Worm (Caenorhabditis elegans): ENCODE data around the gene ZK418.11.

ZK418.11 gene

DNA sequence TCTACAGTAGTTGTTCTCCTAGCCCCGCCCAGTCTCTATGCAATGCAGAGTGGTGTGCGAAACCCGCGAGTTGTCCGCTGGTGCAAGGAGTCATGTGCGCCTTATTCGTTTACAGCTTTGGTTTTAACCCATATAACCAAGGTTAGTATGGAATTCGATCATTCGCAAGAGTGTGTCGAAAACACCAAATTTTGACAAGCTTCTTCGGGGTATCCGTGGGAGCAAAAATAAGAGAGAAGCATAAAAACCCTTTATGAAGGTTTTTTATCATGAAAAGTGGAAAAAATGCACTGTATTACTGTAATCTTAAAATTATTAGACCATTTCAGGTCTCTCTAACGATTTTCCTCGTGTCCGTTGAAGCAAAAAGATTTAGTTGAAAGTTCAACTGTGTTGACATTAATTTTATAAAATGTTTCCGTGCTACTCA is 42.1 kb downstream of the ZK418.11 start (continued):
- TF ChIP-seq efl-3 (GFP tag; optimal IDR thresholded peaks at IDR 0.05), result no peak
- TF ChIP-seq skn-1 (tag; optimal IDR thresholded peaks at IDR 0.05), result no peak
- no peak for TF ChIP-seq mdl-1 (tag; optimal IDR thresholded peaks at IDR 0.05)
- no peak for TF ChIP-seq isw-1 (GFP tag; IDR thresholded peaks at IDR 0.05)
- TF ChIP-seq tlp-1 (tag; optimal IDR thresholded peaks at IDR 0.05), result no peak
- TF ChIP-seq efl-1 (optimal IDR thresholded peaks at IDR 0.05), result peak in 1 of 2 experiments; percentile 41
- TF ChIP-seq efl-1 (GFP tag; optimal IDR thresholded peaks at IDR 0.05 in 1 of 2), result peak in 1 of 2 experiments; percentile 50
- TF ChIP-seq lin-39 (tag; optimal IDR thresholded peaks at IDR 0.05), result peak; percentile 17
- TF ChIP-seq nhr-11 (tag; optimal IDR thresholded peaks at IDR 0.05), result no peak
- peak; percentile 67 for TF ChIP-seq nhr-19 (GFP tag; conservative IDR thresholded peaks at IDR 0.05)
- no peak for TF ChIP-seq tbx-2 (tag; optimal IDR thresholded peaks at IDR 0.05)
- no peak for TF ChIP-seq lin-35 (GFP tag; optimal IDR thresholded peaks at IDR 0.05)
- no peak for TF ChIP-seq sptf-1 (tag; optimal IDR thresholded peaks at IDR 0.05)
- no peak for TF ChIP-seq ztf-11 (tag; optimal IDR thresholded peaks at IDR 0.05)
- no peak for TF ChIP-seq ceh-82 (tag; optimal IDR thresholded peaks at IDR 0.05)
- peak in 1 of 2 experiments; percentile 12 for TF ChIP-seq egl-27 (tag; optimal IDR thresholded peaks at IDR 0.05)
- TF ChIP-seq nhr-85 (tag), result peak; percentile 74
- TF ChIP-seq irx-1 (tag; optimal IDR thresholded peaks at IDR 0.05), result no peak
- TF ChIP-seq unc-98 (GFP tag; IDR thresholded peaks at IDR 0.05), result no peak
- no peak for TF ChIP-seq fkh-10 (GFP tag; optimal IDR thresholded peaks at IDR 0.05)
- no peak for TF ChIP-seq fos-1 (tag; optimal IDR thresholded peaks at IDR 0.05)
- TF ChIP-seq hlh-17 (GFP tag; optimal IDR thresholded peaks at IDR 0.05; ENCODE audit: borderline replicate concordance), result no peak
- peak in 1 of 2 experiments; percentile 30 for TF ChIP-seq lsy-2 (tag; optimal IDR thresholded peaks at IDR 0.05)
- peak; percentile 35 for TF ChIP-seq lin-14 (GFP tag; optimal IDR thresholded peaks at IDR 0.05)
- peak; percentile 78 for TF ChIP-seq nhr-90 (tag; optimal IDR thresholded peaks at IDR 0.05; ENCODE audit: poor library complexity)
- no peak for TF ChIP-seq blmp-1 (tag; optimal IDR thresholded peaks at IDR 0.05)
- TF ChIP-seq pax-3 (tag; optimal IDR thresholded peaks at IDR 0.05), result no peak
- no peak for TF ChIP-seq C34B4.2 (tag; optimal IDR thresholded peaks at IDR 0.05)
- peak; percentile 41 for TF ChIP-seq elt-2 (tag; optimal IDR thresholded peaks at IDR 0.05)
- no peak for TF ChIP-seq lin-15B (tag; optimal IDR thresholded peaks at IDR 0.05)
- TF ChIP-seq egl-13 (tag; optimal IDR thresholded peaks at IDR 0.05), result no peak

DNA sequence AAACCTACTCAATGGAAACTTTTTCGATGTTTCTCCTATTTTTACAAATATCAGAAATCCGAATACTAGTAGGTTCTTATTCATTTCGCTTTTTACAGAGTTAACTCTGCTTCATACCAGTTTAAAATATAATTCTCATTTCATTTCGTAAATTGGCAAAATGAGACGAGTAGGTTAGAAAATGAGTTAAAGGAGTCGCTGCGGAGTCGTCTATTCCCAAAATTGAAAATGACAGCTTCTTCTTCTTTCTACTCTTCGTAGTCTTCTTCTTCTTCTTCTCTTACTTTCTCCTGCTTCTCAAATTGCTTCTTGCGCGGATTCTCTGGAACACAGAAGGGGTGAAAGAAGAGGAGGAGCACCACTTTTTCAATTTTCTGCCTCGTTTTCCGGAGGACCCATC is 44.7 kb downstream of the ZK418.11 start, which contains the start of gene glr-2:
Gene glr-2 (minus strand): TSS at position 211 of the 400 bp plus-strand sequence.
- TF ChIP-seq nhr-90 (tag; optimal IDR thresholded peaks at IDR 0.05; ENCODE audit: poor library complexity), result no peak
- peak; percentile 13 for TF ChIP-seq ceh-8 (GFP tag; optimal IDR thresholded peaks at IDR 0.05)
- TF ChIP-seq unc-62 (GFP tag; optimal IDR thresholded peaks at IDR 0.05), result no peak
- TF ChIP-seq lin-14 (GFP tag; optimal IDR thresholded peaks at IDR 0.05), result peak; percentile 35

DNA sequence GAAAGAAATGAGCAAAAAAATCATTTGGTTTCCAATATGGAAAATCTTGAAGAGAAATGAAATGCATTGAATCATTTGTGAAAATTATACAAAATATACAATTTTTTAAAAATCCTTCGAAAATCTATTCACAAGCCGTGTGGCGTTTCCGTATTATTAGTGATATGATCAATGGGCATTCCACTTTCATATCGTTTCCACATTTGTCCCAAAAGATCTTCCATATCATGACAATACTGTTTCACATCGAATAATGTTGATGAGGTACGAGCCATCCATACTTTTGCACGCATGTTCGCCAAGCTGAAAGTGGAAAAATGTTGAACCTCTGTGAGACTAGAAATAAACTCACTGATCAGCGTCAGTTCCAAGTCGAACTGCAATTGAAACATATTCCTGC is 46.3 kb downstream of the ZK418.11 start:
- TF ChIP-seq snu-23 (GFP tag; optimal IDR thresholded peaks at IDR 0.05) (no peak), ztf-4 (tag; optimal IDR thresholded peaks at IDR 0.05) (no peak)

DNA sequence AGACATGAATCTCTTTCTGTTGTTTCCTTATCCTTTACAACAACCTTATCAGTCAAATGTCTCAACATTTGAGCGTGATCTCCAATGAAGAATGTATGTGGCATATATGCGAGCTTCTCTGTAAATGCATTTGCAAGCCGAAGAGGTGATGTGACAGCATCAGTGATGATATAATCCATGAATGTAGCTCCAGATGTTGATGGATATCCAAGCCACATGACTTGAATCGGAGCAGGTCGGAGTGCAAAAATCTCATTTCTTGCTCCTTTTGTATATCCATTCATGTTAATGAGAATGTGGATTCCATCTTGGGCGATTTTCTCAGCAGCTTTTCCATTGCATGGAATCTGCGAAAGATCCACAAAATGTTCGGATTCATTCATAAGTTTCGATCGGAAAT is 48.1 kb downstream of the ZK418.11 start:
- TF ChIP-seq nhr-20 (tag; optimal IDR thresholded peaks at IDR 0.05) (no peak), aha-1 (tag; optimal IDR thresholded peaks at IDR 0.05) (no peak), rnt-1 (tag; optimal IDR thresholded peaks at IDR 0.05) (no peak), efl-1 (optimal IDR thresholded peaks at IDR 0.05) (no peak), efl-1 (GFP tag; optimal IDR thresholded peaks at IDR 0.05 in 1 of 2) (peak in 1 of 2 experiments; percentile 86), ces-1 (GFP tag; optimal IDR thresholded peaks at IDR 0.05) (no peak)
